Worm (Caenorhabditis elegans) whole organism, L2 larva: ENCODE results near the gene nhr-198.

Experiments
- F13H6.1 ChIP-seq: sonication (generic microtip); optimal IDR thresholded peaks from 2 replicates; lab custom pipeline; 2016; ENCODE audit warnings: missing genetic modification characterization, missing compliant biosample characterization
- Y55F3AM.14 ChIP-seq: fragments of 200-800 bp; sonication (Bioruptor generic); optimal IDR thresholded peaks from 2 replicates; lab custom pipeline; 2018; ENCODE audit warnings: mild to moderate bottlenecking, missing genetic modification characterization, missing compliant biosample characterization
- ZK546.5 ChIP-seq: sonication (generic microtip); optimal IDR thresholded peaks from 2 replicates; lab custom pipeline; 2017; ENCODE audit warnings: missing biosample characterization, missing genetic modification characterization
- alr-1 ChIP-seq: fragments of 150-350 bp; optimal IDR thresholded peaks from 2 replicates; lab custom pipeline; 2014; ENCODE audit warnings: missing biosample characterization, missing genetic modification characterization
- aly-2 ChIP-seq: fragments of 150-350 bp; optimal IDR thresholded peaks from 2 replicates; lab custom pipeline; 2014; ENCODE audit warnings: missing biosample characterization, missing genetic modification characterization
- blmp-1 ChIP-seq: sonication (generic microtip); optimal IDR thresholded peaks from 2 replicates; lab custom pipeline; 2017; ENCODE audit warnings: missing genetic modification characterization, mild to moderate bottlenecking, missing compliant biosample characterization, antibody characterized with exemption, moderate library complexity; ENCODE audit not compliant: insufficient read depth
- ceh-82 ChIP-seq: fragments of 150-350 bp; optimal IDR thresholded peaks from 2 replicates; lab custom pipeline; 2014; ENCODE audit warnings: missing biosample characterization, missing genetic modification characterization
- dmd-4 ChIP-seq: sonication (generic microtip); optimal IDR thresholded peaks from 2 replicates; lab custom pipeline; 2017; ENCODE audit warnings: missing biosample characterization, missing genetic modification characterization
- egl-27 ChIP-seq: sonication (generic microtip); optimal IDR thresholded peaks from 3 replicates; lab custom pipeline; 2017; ENCODE audit warnings: missing biosample characterization, missing genetic modification reagents, missing genetic modification characterization
- fos-1 ChIP-seq: fragments of 150-350 bp; optimal IDR thresholded peaks from 2 replicates; lab custom pipeline; 2014; ENCODE audit warnings: missing biosample characterization, missing genetic modification characterization
- gmeb-1 ChIP-seq: fragments of 150-350 bp; optimal IDR thresholded peaks from 2 replicates; lab custom pipeline; 2014; ENCODE audit warnings: missing biosample characterization, missing genetic modification characterization
- lin-11 ChIP-seq: fragments of 150-350 bp; sonication (generic microtip); optimal IDR thresholded peaks from 2 replicates; lab custom pipeline; 2014; ENCODE audit warnings: missing biosample characterization, missing genetic modification characterization, inconsistent platforms, mixed read lengths
- lin-13 ChIP-seq: fragments of 150-350 bp; optimal IDR thresholded peaks from 2 replicates; lab custom pipeline; 2014; ENCODE audit warnings: missing biosample characterization, missing genetic modification reagents, missing genetic modification characterization
- lin-39 ChIP-seq: fragments of 150-350 bp; optimal IDR thresholded peaks from 2 replicates; lab custom pipeline; 2014; ENCODE audit warnings: missing biosample characterization, missing genetic modification reagents, missing genetic modification characterization
- mab-5 ChIP-seq: fragments of 150-350 bp; optimal IDR thresholded peaks from 2 replicates; lab custom pipeline; 2014; ENCODE audit warnings: missing biosample characterization, missing genetic modification characterization
- mbf-1 ChIP-seq: sonication (generic microtip); optimal IDR thresholded peaks from 2 replicates; lab custom pipeline; 2017; ENCODE audit warnings: missing biosample characterization, missing genetic modification characterization
- mdl-1 ChIP-seq, 2 experiments: fragments of 150-350 bp in 1 of 2; sonication (generic microtip) in 1 of 2; optimal IDR thresholded peaks; 2 replicates each; lab custom pipeline; 2017; ENCODE audit warnings: missing biosample characterization in 2 of 2, missing genetic modification characterization in 2 of 2
- nhr-10 ChIP-seq: sonication (generic microtip); optimal IDR thresholded peaks from 2 replicates; lab custom pipeline; 2017; ENCODE audit warnings: missing biosample characterization, missing genetic modification characterization
- nhr-11 ChIP-seq: fragments of 150-350 bp; optimal IDR thresholded peaks from 2 replicates; lab custom pipeline; 2014; ENCODE audit warnings: missing biosample characterization, missing genetic modification characterization
- nhr-12 ChIP-seq: fragments of 150-350 bp; optimal IDR thresholded peaks from 2 replicates; lab custom pipeline; 2014; ENCODE audit warnings: missing biosample characterization, missing genetic modification characterization
- nhr-21 ChIP-seq: fragments of 150-350 bp; optimal IDR thresholded peaks from 2 replicates; lab custom pipeline; 2014; ENCODE audit warnings: missing biosample characterization, missing genetic modification characterization
- nhr-25 ChIP-seq: fragments of 150-350 bp; sonication (generic microtip); optimal IDR thresholded peaks from 3 replicates; lab custom pipeline; 2014; ENCODE audit warnings: missing biosample characterization, missing genetic modification characterization
- nhr-6 ChIP-seq: fragments of 150-350 bp; optimal IDR thresholded peaks from 2 replicates; lab custom pipeline; 2014; ENCODE audit warnings: missing biosample characterization, missing genetic modification characterization
- nhr-77 ChIP-seq: fragments of 150-350 bp; optimal IDR thresholded peaks from 2 replicates; lab custom pipeline; 2014; ENCODE audit warnings: missing biosample characterization, missing genetic modification characterization
- peb-1 ChIP-seq: fragments of 150-350 bp; optimal IDR thresholded peaks from 2 replicates; lab custom pipeline; 2014; ENCODE audit warnings: missing biosample characterization, missing genetic modification characterization
- sem-4 ChIP-seq: fragments of 150-350 bp; optimal IDR thresholded peaks from 2 replicates; lab custom pipeline; 2014; ENCODE audit warnings: missing biosample characterization, missing genetic modification reagents, missing genetic modification characterization
- skn-1 ChIP-seq: sonication (generic microtip); optimal IDR thresholded peaks from 2 replicates; lab custom pipeline; 2017; ENCODE audit warnings: missing biosample characterization, missing genetic modification characterization
- sma-3 ChIP-seq: sonication (generic microtip); optimal IDR thresholded peaks from 2 replicates; lab custom pipeline; 2016; ENCODE audit warnings: missing genetic modification reagents, missing genetic modification characterization, missing compliant biosample characterization
- unc-39 ChIP-seq: fragments of 150-350 bp; optimal IDR thresholded peaks from 2 replicates; lab custom pipeline; 2014; ENCODE audit warnings: missing biosample characterization, missing genetic modification characterization
- unc-55 ChIP-seq: fragments of 150-350 bp; sonication (generic microtip); optimal IDR thresholded peaks from 3 replicates; lab custom pipeline; 2014; ENCODE audit warnings: missing biosample characterization, missing genetic modification reagents, missing genetic modification characterization
- unc-62 ChIP-seq: fragments of 150-350 bp; optimal IDR thresholded peaks from 2 replicates; lab custom pipeline; 2014; ENCODE audit warnings: missing biosample characterization, missing genetic modification reagents, missing genetic modification characterization
- zag-1 ChIP-seq: fragments of 150-350 bp; optimal IDR thresholded peaks from 2 replicates; lab custom pipeline; 2014; ENCODE audit warnings: missing biosample characterization, missing genetic modification characterization
- ztf-1 ChIP-seq: fragments of 200-800 bp; sonication (Bioruptor generic); conservative IDR thresholded peaks from 2 replicates; pipeline ENCODE4 v1.3.6; 2022; ENCODE audit warnings: missing genetic modification characterization, missing compliant biosample characterization
- ztf-4 ChIP-seq: fragments of 150-350 bp; optimal IDR thresholded peaks from 2 replicates; lab custom pipeline; 2014; ENCODE audit warnings: missing biosample characterization, missing genetic modification characterization

The nhr-198 gene

ce11 chrV:15716679-15717078 is 22.9 kb downstream of the nhr-198 start, which contains the start of gene Y6E2A.4:
Y6E2A.4 (minus strand) TSS chrV:15716779.
- TF ChIP-seq F13H6.1 (tag; lab: Kevin White, UChicago), result no peak
- no peak for TF ChIP-seq nhr-11
- TF ChIP-seq blmp-1, result no peak
- no peak for TF ChIP-seq ztf-4 (tag; lab: Kevin White, UChicago)
- TF ChIP-seq nhr-77 (tag; lab: Kevin White, UChicago), result no peak
- TF ChIP-seq peb-1, result no peak
- no peak for TF ChIP-seq nhr-12 (tag; lab: Kevin White, UChicago)
- no peak for TF ChIP-seq unc-62 (GFP tag; lab: Kevin White, UChicago)
- no peak for TF ChIP-seq unc-39 (tag; lab: Kevin White, UChicago)

ce11 chrV:15718562-15718961 is 24.8 kb downstream of the nhr-198 start, which contains the start of gene Y6E2A.5:
Y6E2A.5 (minus strand) TSS chrV:15718662.
- TF ChIP-seq nhr-12 (tag; lab: Kevin White, UChicago), result no peak
- TF ChIP-seq nhr-6 (tag; lab: Kevin White, UChicago), result no peak
- no peak for TF ChIP-seq ztf-4 (tag; lab: Kevin White, UChicago)
- TF ChIP-seq lin-11 (tag; lab: Kevin White, UChicago), result no peak
- no peak for TF ChIP-seq mbf-1
- no peak for TF ChIP-seq nhr-10 (tag; lab: Kevin White, UChicago)
- TF ChIP-seq peb-1, result no peak
- no peak for TF ChIP-seq ceh-82 (tag; lab: Kevin White, UChicago)
- TF ChIP-seq sma-3 (GFP tag; lab: Kevin White, UChicago), result no peak
- no peak for TF ChIP-seq egl-27 (tag; lab: Kevin White, UChicago)
- no peak for TF ChIP-seq nhr-25
- TF ChIP-seq alr-1 (tag; lab: Kevin White, UChicago), result no peak
- TF ChIP-seq F13H6.1 (tag; lab: Kevin White, UChicago), result no peak
- TF ChIP-seq skn-1 (tag; lab: Kevin White, UChicago), result no peak
- TF ChIP-seq mab-5, result no peak
- TF ChIP-seq Y55F3AM.14 (GFP tag; lab: Kevin White, UChicago), result no peak
- no peak for TF ChIP-seq blmp-1

- TF ChIP-seq nhr-12 (tag; lab: Kevin White, UChicago) (no peak), nhr-21 (tag; lab: Kevin White, UChicago) (no peak), mbf-1 (no peak), ceh-82 (tag; lab: Kevin White, UChicago) (no peak), lin-13 (GFP tag; lab: Kevin White, UChicago) (no peak), nhr-77 (tag; lab: Kevin White, UChicago) (no peak), blmp-1 (no peak), ztf-4 (tag; lab: Kevin White, UChicago) (no peak), lin-39 (no peak), gmeb-1 (tag; lab: Kevin White, UChicago) (no peak), dmd-4 (tag; lab: Kevin White, UChicago) (no peak)
- TF ChIP-seq, all 48 proteins: peak for 0
These were observed 25.8 kb downstream of the nhr-198 start, which contains the start of gene Y6E2A.7 for ce11 chrV:15719570-15719969. Y6E2A.7 (plus strand) TSS chrV:15719870.

- TF ChIP-seq lin-11 (tag; lab: Kevin White, UChicago), result no peak
- TF ChIP-seq nhr-6 (tag; lab: Kevin White, UChicago), result no peak
- TF ChIP-seq nhr-21 (tag; lab: Kevin White, UChicago), result no peak
- TF ChIP-seq nhr-77 (tag; lab: Kevin White, UChicago), result no peak
- no peak for TF ChIP-seq peb-1
- no peak for TF ChIP-seq alr-1 (tag; lab: Kevin White, UChicago)
- TF ChIP-seq unc-55, result no peak
- TF ChIP-seq ztf-1 (GFP tag; lab: Robert Waterston, UW), result no peak
- TF ChIP-seq lin-39, result no peak
- TF ChIP-seq mdl-1 (tag; optimal IDR thresholded peaks at IDR 0.05; lab: Kevin White, UChicago), result no peak
- TF ChIP-seq zag-1 (tag; lab: Kevin White, UChicago), result no peak
- TF ChIP-seq sma-3 (GFP tag; lab: Kevin White, UChicago), result no peak
These were observed 27.6 kb downstream of the nhr-198 start for ce11 chrV:15721431-15721830.

- TF ChIP-seq sem-4 (tag; lab: Kevin White, UChicago) (no peak), fos-1 (no peak), aly-2 (tag; lab: Kevin White, UChicago) (no peak), ZK546.5 (tag; lab: Kevin White, UChicago) (no peak), ceh-82 (tag; lab: Kevin White, UChicago) (no peak)
These were observed 28.1 kb downstream of the nhr-198 start, which contains the start of gene srh-140 for ce11 chrV:15721888-15722287. srh-140 (plus strand) TSS chrV:15722188.
